Worm (Caenorhabditis elegans) whole organism, L4 larva: ENCODE measurements around the gene bnc-1.

Source experiments
- F10B5.3 ChIP-seq: sonication (generic microtip); optimal IDR thresholded peaks from 2 replicates; lab custom pipeline; 2016; ENCODE audit warnings: mild to moderate bottlenecking, missing genetic modification characterization, missing compliant biosample characterization
- F37D6.2 ChIP-seq: sonication (generic microtip); optimal IDR thresholded peaks from 2 replicates; lab custom pipeline; 2016; ENCODE audit warnings: mild to moderate bottlenecking, missing genetic modification characterization, missing compliant biosample characterization
- F49E8.2 ChIP-seq: sonication (generic microtip); optimal IDR thresholded peaks from 2 replicates; lab custom pipeline; 2016; ENCODE audit warnings: missing compliant biosample characterization, mild to moderate bottlenecking, missing genetic modification characterization, borderline replicate concordance
- Y105C5A.15 ChIP-seq: fragments of 200-800 bp; sonication (Bioruptor generic); IDR thresholded peaks from 2 replicates; pipeline ENCODE4 v1.3.6; 2022; ENCODE audit warnings: missing genetic modification characterization, missing compliant biosample characterization
- Y48G9A.11 ChIP-seq: fragments of 200-800 bp; sonication (Bioruptor generic); IDR thresholded peaks from 2 replicates; pipeline ENCODE4 v1.3.6; 2022; ENCODE audit warnings: missing genetic modification reagents, missing genetic modification characterization, missing compliant biosample characterization
- Y5F2A.4 ChIP-seq: fragments of 200-800 bp; sonication (Bioruptor generic); optimal IDR thresholded peaks from 2 replicates; lab custom pipeline; 2018; ENCODE audit warnings: mild to moderate bottlenecking, missing genetic modification characterization, missing compliant biosample characterization
- Y75B8A.6 ChIP-seq: fragments of 200-800 bp; sonication (Bioruptor generic); IDR thresholded peaks from 2 replicates; pipeline ENCODE4 v1.3.6; 2022; ENCODE audit warnings: missing genetic modification reagents, missing genetic modification characterization, missing compliant biosample characterization
- ZK337.2 ChIP-seq: fragments of 200-800 bp; sonication (Bioruptor generic); IDR thresholded peaks from 2 replicates; pipeline ENCODE4 v1.3.6; 2022; ENCODE audit warnings: missing genetic modification reagents, missing genetic modification characterization, missing compliant biosample characterization
- ZK546.5 ChIP-seq, 2 experiments: sonication (generic microtip); optimal IDR thresholded peaks; 2 replicates each; lab custom pipeline; 2017; ENCODE audit warnings: missing biosample characterization in 2 of 2, missing genetic modification characterization in 2 of 2
- ceh-20 ChIP-seq: fragments of 200-800 bp; sonication (Bioruptor generic); IDR thresholded peaks from 2 replicates; pipeline ENCODE4 v1.3.6; 2022; ENCODE audit warnings: missing genetic modification reagents, missing genetic modification characterization, missing compliant biosample characterization
- ceh-32 ChIP-seq: sonication (generic microtip); optimal IDR thresholded peaks from 2 replicates; lab custom pipeline; 2016; ENCODE audit warnings: mild to moderate bottlenecking, missing genetic modification characterization, missing compliant biosample characterization; ENCODE audit not compliant: poor library complexity
- ceh-44 ChIP-seq: fragments of 200-800 bp; sonication (Bioruptor generic); IDR thresholded peaks from 2 replicates; pipeline ENCODE4 v1.3.6; 2022; ENCODE audit warnings: missing genetic modification reagents, missing genetic modification characterization, missing compliant biosample characterization
- ceh-62 ChIP-seq: sonication (generic microtip); optimal IDR thresholded peaks from 2 replicates; lab custom pipeline; 2017; ENCODE audit warnings: missing biosample characterization, missing genetic modification characterization
- cey-2 ChIP-seq: sonication (generic microtip); optimal IDR thresholded peaks from 3 replicates; lab custom pipeline; 2017; ENCODE audit warnings: missing genetic modification characterization, mild to moderate bottlenecking, missing compliant biosample characterization, antibody characterized with exemption, borderline replicate concordance; ENCODE audit not compliant: insufficient read depth
- daf-16 ChIP-seq, 3 experiments: sonication (generic microtip); optimal IDR thresholded peaks; 2 replicates each; lab custom pipeline; 2016 to 2017; ENCODE audit warnings: missing genetic modification characterization in 3 of 3, missing genetic modification reagents in 3 of 3, mild to moderate bottlenecking in 2 of 3, missing compliant biosample characterization in 2 of 3, missing biosample characterization in 1 of 3, moderate library complexity in 1 of 3
- dmd-9 ChIP-seq: fragments of 200-800 bp; sonication (Bioruptor generic); IDR thresholded peaks from 2 replicates; pipeline ENCODE4 v1.3.6; 2022; ENCODE audit warnings: missing genetic modification reagents, missing genetic modification characterization, missing compliant biosample characterization
- dpl-1 ChIP-seq: fragments of 150-350 bp; optimal IDR thresholded peaks from 2 replicates; lab custom pipeline; 2014; ENCODE audit warnings: missing biosample characterization, missing genetic modification reagents, missing genetic modification characterization
- egl-27 ChIP-seq: sonication (generic microtip); optimal IDR thresholded peaks from 3 replicates; lab custom pipeline; 2017; ENCODE audit warnings: missing biosample characterization, missing genetic modification reagents, missing genetic modification characterization
- hlh-11 ChIP-seq: fragments of 200-800 bp; sonication (Bioruptor generic); optimal IDR thresholded peaks from 2 replicates; lab custom pipeline; 2018; ENCODE audit warnings: mild to moderate bottlenecking, missing genetic modification characterization, missing compliant biosample characterization
- hlh-30 ChIP-seq: sonication (generic microtip); optimal IDR thresholded peaks from 2 replicates; lab custom pipeline; 2017; ENCODE audit warnings: antibody characterized with exemption, mild to moderate bottlenecking, missing genetic modification characterization, missing compliant biosample characterization; ENCODE audit not compliant: insufficient read depth
- lin-1 ChIP-seq: fragments of 200-800 bp; sonication (Bioruptor generic); IDR thresholded peaks from 2 replicates; pipeline ENCODE4 v1.3.6; 2022; ENCODE audit warnings: missing genetic modification reagents, missing genetic modification characterization, missing compliant biosample characterization
- lin-15B ChIP-seq: fragments of 150-350 bp; sonication (generic microtip); optimal IDR thresholded peaks from 3 replicates; lab custom pipeline; 2014; ENCODE audit warnings: missing biosample characterization, missing genetic modification characterization
- lin-29 ChIP-seq: fragments of 200-800 bp; sonication (Bioruptor generic); IDR thresholded peaks from 2 replicates; pipeline ENCODE4 v1.3.6; 2022; ENCODE audit warnings: missing genetic modification reagents, missing genetic modification characterization, missing compliant biosample characterization
- lsy-2 ChIP-seq, 2 experiments: fragments of 150-350 bp in 1 of 2; sonication (generic microtip) in 1 of 2; optimal IDR thresholded peaks; 2 replicates each; lab custom pipeline; 2014 to 2017; ENCODE audit warnings: missing biosample characterization in 2 of 2, missing genetic modification characterization in 2 of 2
- madf-5 ChIP-seq, 2 experiments: fragments of 200-800 bp; sonication (Bioruptor generic); IDR thresholded peaks; 2 replicates each; pipeline ENCODE4 v1.3.6; 2022; ENCODE audit warnings: missing compliant biosample characterization in 2 of 2, missing genetic modification characterization in 2 of 2
- mdl-1 ChIP-seq, 2 experiments: fragments of 150-350 bp in 1 of 2; sonication (generic microtip) in 1 of 2; optimal IDR thresholded peaks; 2 replicates each; lab custom pipeline; 2014 to 2017; ENCODE audit warnings: missing biosample characterization in 2 of 2, missing genetic modification characterization in 2 of 2
- mep-1 ChIP-seq: fragments of 150-350 bp; sonication (generic microtip); optimal IDR thresholded peaks from 3 replicates; lab custom pipeline; 2014; ENCODE audit warnings: missing biosample characterization, missing genetic modification characterization
- mxl-3 ChIP-seq: fragments of 200-800 bp; sonication (Bioruptor generic); optimal IDR thresholded peaks from 2 replicates; lab custom pipeline; 2018; ENCODE audit warnings: mild to moderate bottlenecking, missing genetic modification characterization, missing compliant biosample characterization
- nhr-237 ChIP-seq: sonication (generic microtip); optimal IDR thresholded peaks from 2 replicates; lab custom pipeline; 2017; ENCODE audit warnings: missing biosample characterization, missing genetic modification characterization
- nhr-28 ChIP-seq: fragments of 150-350 bp; optimal IDR thresholded peaks from 2 replicates; lab custom pipeline; 2014; ENCODE audit warnings: missing biosample characterization, missing genetic modification characterization
- nhr-6 ChIP-seq: fragments of 150-350 bp; optimal IDR thresholded peaks from 2 replicates; lab custom pipeline; 2014; ENCODE audit warnings: missing biosample characterization, missing genetic modification characterization
- nhr-77 ChIP-seq: fragments of 150-350 bp; optimal IDR thresholded peaks from 2 replicates; lab custom pipeline; 2014; ENCODE audit warnings: missing biosample characterization, missing genetic modification characterization
- saeg-2 ChIP-seq: fragments of 200-800 bp; sonication (Bioruptor generic); IDR thresholded peaks from 2 replicates; pipeline ENCODE4 v1.3.6; 2022; ENCODE audit warnings: missing genetic modification reagents, missing genetic modification characterization, missing compliant biosample characterization
- skn-1 ChIP-seq: fragments of 150-350 bp; optimal IDR thresholded peaks from 2 replicates; lab custom pipeline; 2014; ENCODE audit warnings: missing biosample characterization, missing genetic modification characterization
- spr-3 ChIP-seq: fragments of 200-800 bp; sonication (Bioruptor generic); optimal IDR thresholded peaks from 2 replicates; lab custom pipeline; 2018; ENCODE audit warnings: mild to moderate bottlenecking, missing genetic modification characterization, missing compliant biosample characterization
- tag-97 ChIP-seq: fragments of 200-800 bp; sonication (Bioruptor generic); IDR thresholded peaks from 2 replicates; pipeline ENCODE4 v1.3.6; 2022; ENCODE audit warnings: missing genetic modification characterization, missing compliant biosample characterization
- tra-1 ChIP-seq: fragments of 200-800 bp; sonication (Bioruptor generic); IDR thresholded peaks from 2 replicates; pipeline ENCODE4 v1.3.6; 2022; ENCODE audit warnings: missing genetic modification reagents, missing genetic modification characterization, missing compliant biosample characterization
- unc-130 ChIP-seq: sonication (generic microtip); optimal IDR thresholded peaks from 2 replicates; lab custom pipeline; 2016; ENCODE audit warnings: missing genetic modification reagents, missing genetic modification characterization, missing compliant biosample characterization
- unc-62 ChIP-seq, 3 experiments: fragments of 150-350 bp in 1 of 3; sonication (generic microtip); optimal IDR thresholded peaks in 2 of 3; peaks in 1 of 3; 1 replicate in 1 of 3; 2 replicates in 2 of 3; lab custom pipeline; 2014 to 2017; ENCODE audit warnings: missing biosample characterization in 3 of 3, missing genetic modification characterization in 3 of 3, missing genetic modification reagents in 3 of 3, missing genotype in 1 of 3
- zfp-2 ChIP-seq: sonication (generic microtip); optimal IDR thresholded peaks from 2 replicates; lab custom pipeline; 2016; ENCODE audit warnings: mild to moderate bottlenecking, missing genetic modification characterization, missing compliant biosample characterization

The bnc-1 gene

ce11 chrV:12296122-12296521 lies 19.3 kb upstream of the bnc-1 start (continued):
- TF ChIP-seq nhr-237 (tag; lab: Kevin White, UChicago) = no peak
- TF ChIP-seq cey-2 (tag; lab: Kevin White, UChicago) = no peak
- no peak for TF ChIP-seq zfp-2 (tag; lab: Kevin White, UChicago)

ce11 chrV:12295520-12295919 lies 18.7 kb upstream of the bnc-1 start:
- TF ChIP-seq ZK546.5 (tag; optimal IDR thresholded peaks at IDR 0.05; lab: Kevin White, UChicago) (no peak), F37D6.2 (tag; lab: Kevin White, UChicago) (no peak), tag-97 (GFP tag; lab: Robert Waterston, UW) (no peak), dpl-1 (no peak), saeg-2 (no peak), F49E8.2 (tag; lab: Kevin White, UChicago) (no peak), Y105C5A.15 (GFP tag; lab: Robert Waterston, UW) (no peak), egl-27 (tag; lab: Kevin White, UChicago) (no peak), unc-130 (no peak), Y5F2A.4 (GFP tag; lab: Kevin White, UChicago) (no peak), hlh-30 (no peak), ceh-32 (tag; lab: Kevin White, UChicago) (no peak), nhr-6 (no peak), mep-1 (tag; lab: Kevin White, UChicago) (no peak), ZK337.2 (GFP tag; lab: Robert Waterston, UW) (no peak), lsy-2 (tag; optimal IDR thresholded peaks at IDR 0.05; lab: Kevin White, UChicago) (no peak)

- peak in 1 of 2 experiments; percentile 93 for TF ChIP-seq unc-62 (GFP tag; optimal IDR thresholded peaks at IDR 0.05 in 1 of 2; lab: Kevin White, UChicago)
- no peak for TF ChIP-seq unc-62 (tag; optimal IDR thresholded peaks at IDR 0.05; lab: Kevin White, UChicago)
- TF ChIP-seq spr-3 = no peak
- peak; percentile 8 for TF ChIP-seq hlh-11 (tag; lab: Kevin White, UChicago)
- TF ChIP-seq nhr-28 (tag; lab: Kevin White, UChicago) = peak; percentile 44
- no peak for TF ChIP-seq lin-29 (GFP tag; lab: Robert Waterston, UW)
- peak; percentile 47 for TF ChIP-seq mxl-3 (GFP tag; lab: Kevin White, UChicago)
- peak in 1 of 2 experiments; percentile 39 for TF ChIP-seq mdl-1 (tag; optimal IDR thresholded peaks at IDR 0.05; lab: Kevin White, UChicago)
- TF ChIP-seq dmd-9 (GFP tag; lab: Robert Waterston, UW) = no peak
- TF ChIP-seq Y75B8A.6 (GFP tag; lab: Robert Waterston, UW) = no peak
These were observed 18.2 kb upstream of the bnc-1 start for ce11 chrV:12295015-12295414.

- TF ChIP-seq F10B5.3 (tag; lab: Kevin White, UChicago) (no peak), skn-1 (no peak), ceh-62 (tag; lab: Kevin White, UChicago) (no peak), madf-5 (GFP tag; IDR thresholded peaks at IDR 0.05; lab: Robert Waterston, UW) (no peak), ceh-20 (GFP tag; lab: Robert Waterston, UW) (peak; percentile 34; the same call in 1 of the 2 replicates), saeg-2 (no peak), nhr-28 (tag; lab: Kevin White, UChicago) (peak; percentile 32), daf-16 (GFP tag; optimal IDR thresholded peaks at IDR 0.05; lab: Kevin White, UChicago) (no peak), daf-16 (tag; optimal IDR thresholded peaks at IDR 0.05; lab: Kevin White, UChicago) (no peak), Y48G9A.11 (GFP tag; lab: Robert Waterston, UW) (no peak), mxl-3 (GFP tag; lab: Kevin White, UChicago) (no peak), tra-1 (GFP tag; lab: Robert Waterston, UW) (0 out of 2 replicates have a peak, but pooled peaks have one; percentile 26), ceh-44 (GFP tag; lab: Robert Waterston, UW) (no peak), mep-1 (tag; lab: Kevin White, UChicago) (no peak), dmd-9 (GFP tag; lab: Robert Waterston, UW) (no peak), lin-15B (no peak), lin-1 (GFP tag; lab: Robert Waterston, UW) (no peak), nhr-77 (tag; lab: Kevin White, UChicago) (no peak), unc-62 (GFP tag; optimal IDR thresholded peaks at IDR 0.05 in 1 of 2; lab: Kevin White, UChicago) (peak in 1 of 2 experiments; percentile 79), unc-62 (tag; optimal IDR thresholded peaks at IDR 0.05; lab: Kevin White, UChicago) (no peak)
These were observed 17.2 kb upstream of the bnc-1 start for ce11 chrV:12294091-12294490.
